Fruit fly (Drosophila melanogaster) whole organism, embryonic: ENCODE measurements around the gene Tango2.
A peak's percentile ranks its signal among the peaks of the same experiment; 100 is the strongest.

Source experiments
- Atf3 ChIP-seq: fragments of 200-800 bp; sonication (Bioruptor generic); optimal IDR thresholded peaks from 3 replicates; lab custom pipeline; 2016; ENCODE audit warnings: missing biosample characterization, missing genetic modification characterization
- CG10274 ChIP-seq: fragments of 200-800 bp; sonication (Bioruptor generic); optimal IDR thresholded peaks from 3 replicates; lab custom pipeline; 2017; ENCODE audit warnings: missing biosample characterization, mild to moderate bottlenecking, missing genetic modification characterization
- CG11695 ChIP-seq: fragments of 200-800 bp; sonication (Bioruptor generic); IDR thresholded peaks from 3 replicates; pipeline ENCODE4 v1.3.6; 2022; ENCODE audit warnings: missing biosample characterization, missing genetic modification characterization
- CG12155 ChIP-seq: fragments of 200-800 bp; sonication (Bioruptor generic); optimal IDR thresholded peaks from 3 replicates; lab custom pipeline; 2016; ENCODE audit warnings: missing biosample characterization, missing genetic modification characterization
- CG14860 ChIP-seq: fragments of 200-800 bp; sonication (Bioruptor generic); IDR thresholded peaks from 3 replicates; pipeline ENCODE4 v1.3.6; 2022; ENCODE audit warnings: missing biosample characterization, missing genetic modification characterization; ENCODE audit not compliant: partially characterized antibody
- CG15011 ChIP-seq: fragments of 200-800 bp; sonication (Bioruptor generic); optimal IDR thresholded peaks from 3 replicates; lab custom pipeline; 2018; ENCODE audit warnings: missing biosample characterization, mild to moderate bottlenecking, missing genetic modification characterization
- CG15601 ChIP-seq: fragments of 200-800 bp; sonication (Bioruptor generic); optimal IDR thresholded peaks from 3 replicates; lab custom pipeline; 2019; ENCODE audit warnings: missing biosample characterization, mild to moderate bottlenecking, missing genetic modification characterization, moderate library complexity
- CG16863 ChIP-seq: fragments of 200-800 bp; sonication (Bioruptor generic); optimal IDR thresholded peaks from 3 replicates; lab custom pipeline; 2016; ENCODE audit warnings: missing biosample characterization, missing genetic modification characterization
- CG17186 ChIP-seq: fragments of 200-800 bp; sonication (Bioruptor generic); optimal IDR thresholded peaks from 3 replicates; lab custom pipeline; 2017; ENCODE audit warnings: missing biosample characterization, missing genetic modification reagents, missing genetic modification characterization
- CG17328 ChIP-seq: fragments of 200-800 bp; sonication (Bioruptor generic); IDR thresholded peaks from 2 replicates; pipeline ENCODE4 v1.3.6; 2022; ENCODE audit warnings: missing biosample characterization, missing genetic modification characterization
- CG17361 ChIP-seq: fragments of 200-800 bp; sonication (Bioruptor generic); IDR thresholded peaks from 3 replicates; pipeline ENCODE4 v1.3.6; 2022; ENCODE audit warnings: missing biosample characterization, missing genetic modification characterization
- CG17912 ChIP-seq: fragments of 200-800 bp; sonication (Bioruptor generic); optimal IDR thresholded peaks from 2 replicates; lab custom pipeline; 2018; ENCODE audit warnings: missing biosample characterization, mild to moderate bottlenecking, missing genetic modification characterization
- CG18262 ChIP-seq: fragments of 200-800 bp; optimal IDR thresholded peaks from 3 replicates; lab custom pipeline; 2019; ENCODE audit warnings: missing biosample characterization, mild to moderate bottlenecking, missing genetic modification characterization, moderate library complexity
- CG1832 ChIP-seq: fragments of 200-800 bp; sonication (Bioruptor generic); optimal IDR thresholded peaks from 2 replicates; lab custom pipeline; 2017; ENCODE audit warnings: missing biosample characterization, mild to moderate bottlenecking, missing genetic modification characterization, inconsistent platforms
- CG2120 ChIP-seq: fragments of 200-800 bp; sonication (Bioruptor generic); optimal IDR thresholded peaks from 3 replicates; lab custom pipeline; 2016; ENCODE audit warnings: missing biosample characterization, missing genetic modification characterization
- CG2129 ChIP-seq: fragments of 200-800 bp; sonication (Bioruptor generic); IDR thresholded peaks from 2 replicates; pipeline ENCODE4 v1.3.6; 2022; ENCODE audit warnings: missing biosample characterization, missing genetic modification characterization; ENCODE audit not compliant: partially characterized antibody
- CG5245 ChIP-seq: fragments of 200-800 bp; sonication (Bioruptor generic); optimal IDR thresholded peaks from 3 replicates; lab custom pipeline; 2016; ENCODE audit warnings: missing biosample characterization, missing genetic modification characterization
- CG6175 ChIP-seq: fragments of 200-800 bp; sonication (Bioruptor generic); IDR thresholded peaks from 3 replicates; pipeline ENCODE4 v1.3.6; 2022; ENCODE audit warnings: missing biosample characterization, missing genetic modification characterization
- Dip3 ChIP-seq: fragments of 200-800 bp; sonication (Bioruptor generic); optimal IDR thresholded peaks from 3 replicates; lab custom pipeline; 2016; ENCODE audit warnings: missing biosample characterization, missing genetic modification characterization
- Hmr ChIP-seq: fragments of 200-800 bp; sonication (Bioruptor generic); optimal IDR thresholded peaks from 3 replicates; lab custom pipeline; 2017; ENCODE audit warnings: mild to moderate bottlenecking, missing biosample characterization, missing genetic modification reagents, missing genetic modification characterization
- Hr78 ChIP-seq, 2 experiments: fragments of 200-800 bp in 1 of 2; fragments of >200 bp in 1 of 2; sonication (Bioruptor generic) in 1 of 2; optimal IDR thresholded peaks; 2 replicates each; lab custom pipeline; 2017 to 2019; ENCODE audit warnings: missing biosample characterization in 2 of 2, missing genetic modification characterization in 2 of 2, mild to moderate bottlenecking in 1 of 2, moderate library complexity in 1 of 2
- Mes4 ChIP-seq: fragments of 200-800 bp; sonication (Bioruptor generic); optimal IDR thresholded peaks from 2 replicates; lab custom pipeline; 2016; ENCODE audit warnings: missing biosample characterization, missing genetic modification characterization
- Myb ChIP-seq: fragments of 200-800 bp; sonication (Bioruptor generic); optimal IDR thresholded peaks from 2 replicates; lab custom pipeline; 2016; ENCODE audit warnings: missing biosample characterization, missing genetic modification characterization
- NC2α ChIP-seq: fragments of 200-800 bp; sonication (Bioruptor generic); optimal IDR thresholded peaks from 2 replicates; lab custom pipeline; 2016; ENCODE audit warnings: missing biosample characterization, missing genetic modification characterization
- NC2β ChIP-seq: fragments of 200-800 bp; sonication (Bioruptor generic); optimal IDR thresholded peaks from 2 replicates; lab custom pipeline; 2016; ENCODE audit warnings: missing biosample characterization, missing genetic modification characterization
- Nf-YC ChIP-seq: fragments of 200-800 bp; optimal IDR thresholded peaks from 3 replicates; lab custom pipeline; 2019; ENCODE audit warnings: missing biosample characterization, mild to moderate bottlenecking, missing genetic modification characterization, moderate library complexity
- NfI ChIP-seq: fragments of 200-800 bp; sonication (Bioruptor generic); optimal IDR thresholded peaks from 3 replicates; lab custom pipeline; 2018; ENCODE audit warnings: missing biosample characterization, mild to moderate bottlenecking, missing genetic modification characterization, moderate library complexity
- Rfx ChIP-seq: fragments of 200-800 bp; sonication (Bioruptor generic); IDR thresholded peaks from 2 replicates; pipeline ENCODE4 v1.3.6; 2022; ENCODE audit warnings: missing biosample characterization, missing genetic modification characterization
- TFAM ChIP-seq: fragments of 200-800 bp; sonication (Bioruptor generic); optimal IDR thresholded peaks from 2 replicates; lab custom pipeline; 2017; ENCODE audit warnings: missing biosample characterization, missing genetic modification characterization, inconsistent platforms
- Tbp ChIP-seq: fragments of >200 bp; optimal IDR thresholded peaks from 2 replicates; lab custom pipeline; 2018; ENCODE audit warnings: missing biosample characterization, missing genetic modification characterization
- al ChIP-seq: fragments of 200-800 bp; sonication (Bioruptor generic); IDR thresholded peaks from 2 replicates; pipeline ENCODE4 v1.3.6; 2022; ENCODE audit warnings: missing biosample characterization, missing genetic modification characterization
- bsh ChIP-seq, 2 experiments: fragments of 200-800 bp; sonication (Bioruptor generic); optimal IDR thresholded peaks; 2 replicates each; lab custom pipeline; 2017 to 2018; ENCODE audit warnings: mild to moderate bottlenecking in 2 of 2, missing biosample characterization in 2 of 2, missing genetic modification characterization in 2 of 2, moderate library complexity in 1 of 2
- caup ChIP-seq: fragments of 200-800 bp; sonication (Bioruptor generic); optimal IDR thresholded peaks from 3 replicates; lab custom pipeline; 2017; ENCODE audit warnings: missing biosample characterization, mild to moderate bottlenecking, missing genetic modification characterization, moderate library complexity; ENCODE audit not compliant: severe bottlenecking
- crol ChIP-seq: fragments of 200-800 bp; sonication (Bioruptor generic); IDR thresholded peaks from 2 replicates; pipeline ENCODE4 v1.3.6; 2022; ENCODE audit warnings: missing biosample characterization, missing genetic modification characterization
- dimm ChIP-seq: fragments of 200-800 bp; sonication (Bioruptor generic); IDR thresholded peaks from 2 replicates; pipeline ENCODE4 v1.3.6; 2022; ENCODE audit warnings: missing biosample characterization, missing genetic modification characterization
- disco-r ChIP-seq: fragments of 200-800 bp; sonication (Bioruptor generic); optimal IDR thresholded peaks from 2 replicates; lab custom pipeline; 2016; ENCODE audit warnings: missing biosample characterization, missing genetic modification characterization
- ham ChIP-seq: fragments of 200-800 bp; sonication (Bioruptor generic); IDR thresholded peaks from 2 replicates; pipeline ENCODE4 v1.3.6; 2022; ENCODE audit warnings: missing biosample characterization, missing genetic modification characterization
- insv ChIP-seq, 2 experiments: fragments of 200-800 bp; sonication (Bioruptor generic); optimal IDR thresholded peaks; 3 replicates each; lab custom pipeline; 2016 to 2018; ENCODE audit warnings: missing biosample characterization in 2 of 2, missing genetic modification characterization in 2 of 2
- nmo ChIP-seq: fragments of 200-800 bp; sonication (Bioruptor generic); optimal IDR thresholded peaks from 2 replicates; lab custom pipeline; 2018; ENCODE audit warnings: missing biosample characterization, mild to moderate bottlenecking, missing genetic modification characterization, moderate library complexity
- p53 ChIP-seq: fragments of 200-800 bp; sonication (Bioruptor generic); optimal IDR thresholded peaks from 2 replicates; lab custom pipeline; 2016; ENCODE audit warnings: missing biosample characterization, missing genetic modification characterization
- pb ChIP-seq: fragments of 200-800 bp; sonication (Bioruptor generic); optimal IDR thresholded peaks from 3 replicates; lab custom pipeline; 2016; ENCODE audit warnings: missing biosample characterization, missing genetic modification characterization
- pros ChIP-seq: fragments of 200-800 bp; sonication (Bioruptor generic); optimal IDR thresholded peaks from 3 replicates; lab custom pipeline; 2019; ENCODE audit warnings: missing biosample characterization, mild to moderate bottlenecking, missing genetic modification characterization, moderate library complexity
- pum ChIP-seq: fragments of 200-800 bp; sonication (Bioruptor generic); optimal IDR thresholded peaks from 2 replicates; lab custom pipeline; 2016; ENCODE audit warnings: missing biosample characterization, missing genetic modification characterization
- shn ChIP-seq: fragments of 200-800 bp; sonication (Bioruptor generic); optimal IDR thresholded peaks from 3 replicates; lab custom pipeline; 2016; ENCODE audit warnings: missing biosample characterization, missing genetic modification characterization
- sisA ChIP-seq: fragments of 200-800 bp; sonication (Bioruptor generic); IDR thresholded peaks from 2 replicates; pipeline ENCODE4 v1.3.6; 2022; ENCODE audit warnings: missing biosample characterization, missing genetic modification characterization
- stwl ChIP-seq: fragments of 200-800 bp; sonication (Bioruptor generic); optimal IDR thresholded peaks from 3 replicates; lab custom pipeline; 2018; ENCODE audit warnings: missing biosample characterization, mild to moderate bottlenecking, missing genetic modification characterization, moderate library complexity
- tap ChIP-seq: fragments of 200-800 bp; optimal IDR thresholded peaks from 3 replicates; lab custom pipeline; 2019; ENCODE audit warnings: missing biosample characterization, mild to moderate bottlenecking, missing genetic modification characterization, moderate library complexity
- tin ChIP-seq: fragments of 200-800 bp; sonication (Bioruptor generic); optimal IDR thresholded peaks from 3 replicates; lab custom pipeline; 2016; ENCODE audit warnings: missing biosample characterization, missing genetic modification characterization
- zen2 ChIP-seq: fragments of 200-800 bp; sonication (Bioruptor generic); IDR thresholded peaks from 3 replicates; pipeline ENCODE4 v1.3.6; 2022; ENCODE audit warnings: missing biosample characterization, missing genetic modification characterization; ENCODE audit not compliant: partially characterized antibody

Tango2 gene

dm6 chrX:13634254-13634999 is 17.6 kb downstream of the Tango2 start (continued):
- no peak for TF ChIP-seq pum (GFP tag; lab: Kevin White, UChicago)
- TF ChIP-seq CG5245 (GFP tag; lab: Kevin White, UChicago) = no peak
- TF ChIP-seq insv (GFP tag; optimal IDR thresholded peaks at IDR 0.05; lab: Kevin White, UChicago) = peak in 1 of 2 experiments; percentile 49
- no peak for TF ChIP-seq CG17328 (GFP tag; lab: Robert Waterston, UW)
- no peak for TF ChIP-seq pb (GFP tag; lab: Kevin White, UChicago)
- peak; percentile 81 for TF ChIP-seq Hmr (GFP tag; lab: Kevin White, UChicago)
- no peak for TF ChIP-seq TFAM
- TF ChIP-seq dimm (GFP tag; lab: Robert Waterston, UW) = no peak
- no peak for TF ChIP-seq tin
- no peak for TF ChIP-seq p53 (GFP tag; lab: Kevin White, UChicago)
- no peak for TF ChIP-seq CG2129 (GFP tag; lab: Robert Waterston, UW)
- peak; percentile 7 for TF ChIP-seq CG16863 (GFP tag; lab: Kevin White, UChicago)
- TF ChIP-seq bsh (GFP tag; optimal IDR thresholded peaks at IDR 0.05; lab: Kevin White, UChicago) = no peak
- TF ChIP-seq Mes4 (GFP tag; lab: Kevin White, UChicago) = peak; percentile 2
- TF ChIP-seq CG12155 (GFP tag; lab: Kevin White, UChicago) = peak; percentile 39
- TF ChIP-seq disco-r (GFP tag; lab: Kevin White, UChicago) = no peak
- TF ChIP-seq Nf-YC (tag; lab: Kevin White, UChicago) = peak; percentile 42
- TF ChIP-seq ham (GFP tag; lab: Robert Waterston, UW) = no peak
- TF ChIP-seq NC2α = no peak
- TF ChIP-seq stwl (tag; lab: Kevin White, UChicago) = no peak
- TF ChIP-seq CG6175 (GFP tag; lab: Robert Waterston, UW) = no peak
- TF ChIP-seq Myb = peak; percentile 27
- TF ChIP-seq CG18262 (tag; lab: Kevin White, UChicago) = peak; percentile 18
- TF ChIP-seq nmo (GFP tag; lab: Kevin White, UChicago) = peak; percentile 19
- peak; percentile 66 for TF ChIP-seq CG17912
- TF ChIP-seq CG14860 (GFP tag; lab: Robert Waterston, UW) = no peak
- peak; percentile 59; the same call in 1 of the 2 replicates for TF ChIP-seq Rfx (GFP tag; lab: Robert Waterston, UW)
- TF ChIP-seq CG17186 (GFP tag; lab: Kevin White, UChicago) = no peak
- no peak for TF ChIP-seq crol (GFP tag; lab: Robert Waterston, UW)
- TF ChIP-seq pros (GFP tag; lab: Kevin White, UChicago) = no peak
- TF ChIP-seq NC2β = no peak
- peak; percentile 25 for TF ChIP-seq Atf3 (GFP tag; lab: Kevin White, UChicago)
- TF ChIP-seq Hr78 (GFP tag; optimal IDR thresholded peaks at IDR 0.05; lab: Kevin White, UChicago) = no peak
- TF ChIP-seq CG15011 (GFP tag; lab: Kevin White, UChicago) = peak; percentile 28
- TF ChIP-seq NfI (GFP tag; lab: Kevin White, UChicago) = no peak
- TF ChIP-seq CG11695 (GFP tag; lab: Robert Waterston, UW) = no peak
- TF ChIP-seq CG15601 = peak; percentile 35
- no peak for TF ChIP-seq zen2
- peak; percentile 91 for TF ChIP-seq CG10274 (GFP tag; lab: Kevin White, UChicago)
- 0 out of 3 replicates have a peak, but pooled peaks have one; percentile 20 for TF ChIP-seq CG17361
- no peak for TF ChIP-seq shn (GFP tag; lab: Kevin White, UChicago)
- TF ChIP-seq CG2120 = peak; percentile 83
- peak; percentile 65 for TF ChIP-seq Dip3 (GFP tag; lab: Kevin White, UChicago)
- peak; percentile 40 for TF ChIP-seq al (GFP tag; lab: Robert Waterston, UW)
- no peak for TF ChIP-seq tap (tag; lab: Kevin White, UChicago)
- TF ChIP-seq caup = peak; percentile 71
- no peak for TF ChIP-seq sisA
- no peak for TF ChIP-seq Tbp (GFP tag; lab: Kevin White, UChicago)
- TF ChIP-seq CG1832 = no peak
